Fruit fly (Drosophila melanogaster) whole organism, adult: Measurements from ENCODE around the gene pdgy.

Source experiments
- CG11617 ChIP-seq: fragments of 200-800 bp; sonication (Bioruptor generic); optimal IDR thresholded peaks from 2 replicates; lab custom pipeline; 2017; ENCODE audit warnings: mild to moderate bottlenecking, missing biosample characterization, missing genetic modification reagents, missing genetic modification characterization
- CG1620 ChIP-seq: fragments of 200-800 bp; sonication (Bioruptor generic); optimal IDR thresholded peaks from 2 replicates; lab custom pipeline; 2016; ENCODE audit warnings: missing biosample characterization, missing genetic modification characterization
- CG33017 ChIP-seq: fragments of 200-800 bp; sonication (Bioruptor generic); optimal IDR thresholded peaks from 2 replicates; lab custom pipeline; 2018; ENCODE audit warnings: missing biosample characterization, mild to moderate bottlenecking, missing genetic modification characterization, moderate library complexity
- CG7045 ChIP-seq: fragments of 200-800 bp; sonication (Bioruptor generic); optimal IDR thresholded peaks from 2 replicates; lab custom pipeline; 2017; ENCODE audit warnings: missing biosample characterization, mild to moderate bottlenecking, missing genetic modification characterization
- Crg-1 ChIP-seq: fragments of 200-800 bp; sonication (Bioruptor generic); optimal IDR thresholded peaks from 2 replicates; lab custom pipeline; 2016; ENCODE audit warnings: missing biosample characterization, missing genetic modification characterization
- Hr96 ChIP-seq: fragments of 200-800 bp; sonication (Bioruptor generic); optimal IDR thresholded peaks from 2 replicates; lab custom pipeline; 2016; ENCODE audit warnings: missing biosample characterization, missing genetic modification characterization
- Mnt ChIP-seq: fragments of 200-800 bp; sonication (Bioruptor generic); optimal IDR thresholded peaks from 2 replicates; lab custom pipeline; 2016; ENCODE audit warnings: missing biosample characterization, mild to moderate bottlenecking, missing genetic modification characterization
- bab1 ChIP-seq: fragments of 200-800 bp; sonication (Bioruptor generic); optimal IDR thresholded peaks from 3 replicates; lab custom pipeline; 2019; ENCODE audit warnings: missing biosample characterization, mild to moderate bottlenecking, missing genetic modification characterization, moderate library complexity
- cic ChIP-seq: fragments of 200-800 bp; sonication (Bioruptor generic); optimal IDR thresholded peaks from 2 replicates; lab custom pipeline; 2017; ENCODE audit warnings: missing biosample characterization, mild to moderate bottlenecking, missing genetic modification characterization, moderate library complexity
- cnc ChIP-seq, 2 experiments: fragments of >200 bp; optimal IDR thresholded peaks; 2 replicates each; lab custom pipeline; 2017
- kay ChIP-seq: fragments of 200-800 bp; sonication (Bioruptor generic); peaks from one replicate; lab custom pipeline; 2016; ENCODE audit warnings: missing biosample characterization, missing genetic modification characterization, borderline replicate concordance
- ovo ChIP-seq: fragments of 200-800 bp; sonication (Bioruptor generic); optimal IDR thresholded peaks from 2 replicates; lab custom pipeline; 2016; ENCODE audit warnings: missing biosample characterization, missing genetic modification characterization
- toe ChIP-seq: fragments of 200-800 bp; sonication (Bioruptor generic); optimal IDR thresholded peaks from 2 replicates; lab custom pipeline; 2016; ENCODE audit warnings: missing biosample characterization, missing genetic modification characterization

DNA sequence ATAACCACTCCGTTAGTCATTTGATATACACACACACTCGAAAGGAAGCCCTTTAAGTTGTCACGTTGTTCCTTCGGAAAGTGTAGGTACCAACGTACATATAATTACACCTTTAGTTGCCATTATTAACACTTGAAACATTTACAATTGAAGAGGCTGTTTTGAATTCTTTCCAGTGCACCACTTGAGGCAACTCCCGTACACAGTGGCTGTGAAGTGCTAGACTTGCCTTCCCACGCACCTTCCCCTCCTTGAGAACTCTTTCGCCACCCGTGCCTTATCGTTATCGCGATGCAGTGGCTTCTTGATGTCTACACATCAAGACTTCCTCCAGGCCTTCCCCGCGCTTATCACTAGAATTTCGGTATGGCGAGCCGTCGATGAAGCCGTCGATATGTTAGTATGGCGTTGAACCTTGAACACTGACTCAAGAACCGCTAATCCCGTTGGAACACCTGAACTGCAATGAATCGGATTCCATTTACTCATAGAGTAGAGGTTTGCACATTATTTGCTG lies 1.9 kb downstream of the pdgy start:
- TF ChIP-seq Hr96 (GFP tag; lab: Kevin White, UChicago) (no peak), CG33017 (tag; lab: Kevin White, UChicago) (no peak), CG1620 (GFP tag; lab: Kevin White, UChicago) (no peak), cic (no peak), toe (GFP tag; lab: Kevin White, UChicago) (no peak), Mnt (GFP tag; lab: Kevin White, UChicago) (no peak), kay (GFP tag; lab: Kevin White, UChicago) (no peak), bab1 (GFP tag; lab: Kevin White, UChicago) (no peak), CG11617 (GFP tag; lab: Kevin White, UChicago) (no peak), Crg-1 (GFP tag; lab: Kevin White, UChicago) (no peak), cnc (optimal IDR thresholded peaks at IDR 0.05; lab: Kevin White, UChicago) (no peak), CG7045 (GFP tag; lab: Kevin White, UChicago) (no peak), ovo (GFP tag; lab: Kevin White, UChicago) (peak; percentile 1)
